Fruit fly (Drosophila melanogaster) whole organism: ENCODE results near the gene CG44002.

Source experiments
- Dll ChIP-seq: fragments of >200 bp; optimal IDR thresholded peaks from 2 replicates; lab custom pipeline; 2017
- pan ChIP-seq: fragments of >200 bp; optimal IDR thresholded peaks from 2 replicates; lab custom pipeline; 2017
- psq ChIP-seq: fragments of >200 bp; optimal IDR thresholded peaks from 2 replicates; lab custom pipeline; 2017

dm6 chr2L:3124500-3124977 lies 46.4 kb downstream of the CG44002 start:
- TF ChIP-seq pan (lab: Kevin White, UChicago), result no peak
- TF ChIP-seq Dll (lab: Kevin White, UChicago), result peak; percentile 77
- TF ChIP-seq psq, result no peak
